Fruit fly (Drosophila melanogaster): ENCODE results near the gene CG43221.

CG43221 gene

DNA sequence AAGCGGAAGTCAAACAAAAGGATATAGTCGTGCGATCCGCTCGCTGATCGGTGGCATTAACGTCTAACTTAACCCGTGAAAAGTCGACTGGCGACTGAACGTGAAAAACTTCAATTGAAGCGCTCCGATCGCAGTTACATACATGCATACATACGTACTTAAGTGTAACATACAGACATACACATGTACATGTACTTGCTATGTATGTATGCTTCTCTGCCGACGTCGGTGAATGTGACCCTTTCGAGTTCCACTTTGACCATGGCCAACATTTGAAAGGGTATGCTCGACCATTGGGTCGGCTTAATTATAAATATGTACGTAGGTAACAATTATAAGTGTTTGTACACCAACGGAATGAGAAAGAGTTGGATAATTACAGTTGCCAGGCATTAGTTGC, 11.6 kb downstream of the CG43221 start, which contains the start of gene qua:
qua (minus strand) TSS at position 101 of the 400 bp plus-strand sequence.
- TF ChIP-seq pan (optimal IDR thresholded peaks at IDR 0.05) (peak; percentile 47), EcR (GFP tag; optimal IDR thresholded peaks at IDR 0.05) (no peak)

DNA sequence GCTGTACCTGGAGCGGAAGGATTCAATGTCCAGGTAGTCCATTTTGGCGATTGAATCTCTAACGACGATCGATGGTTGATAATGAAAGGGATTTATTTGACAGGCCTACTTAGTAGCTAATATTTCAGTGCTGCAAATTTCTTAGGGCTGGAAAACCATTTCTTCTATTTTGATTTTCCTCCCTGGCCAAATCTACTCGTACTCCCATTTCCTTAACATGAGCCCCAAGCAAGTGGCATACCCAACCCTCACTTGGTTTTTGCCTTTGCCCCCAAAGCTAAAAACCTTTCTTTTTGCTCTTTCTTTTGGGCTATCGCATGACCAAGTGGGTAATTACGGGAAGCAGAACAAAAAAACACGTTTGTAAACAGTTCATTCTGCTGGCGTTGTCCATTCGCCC, 13.2 kb downstream of the CG43221 start, which contains the start of gene CG15142:
CG15142 (minus strand) TSS at position 101 of the 400 bp plus-strand sequence.
- TF ChIP-seq CG8478 (optimal IDR thresholded peaks at IDR 0.05): no peak
- TF ChIP-seq usp (GFP tag; optimal IDR thresholded peaks at IDR 0.05): no peak
- TF ChIP-seq EcR (GFP tag; optimal IDR thresholded peaks at IDR 0.05): no peak
- TF ChIP-seq Dll (optimal IDR thresholded peaks at IDR 0.05): no peak
- TF ChIP-seq psq (optimal IDR thresholded peaks at IDR 0.05): no peak
- no peak for TF ChIP-seq pan (optimal IDR thresholded peaks at IDR 0.05)

DNA sequence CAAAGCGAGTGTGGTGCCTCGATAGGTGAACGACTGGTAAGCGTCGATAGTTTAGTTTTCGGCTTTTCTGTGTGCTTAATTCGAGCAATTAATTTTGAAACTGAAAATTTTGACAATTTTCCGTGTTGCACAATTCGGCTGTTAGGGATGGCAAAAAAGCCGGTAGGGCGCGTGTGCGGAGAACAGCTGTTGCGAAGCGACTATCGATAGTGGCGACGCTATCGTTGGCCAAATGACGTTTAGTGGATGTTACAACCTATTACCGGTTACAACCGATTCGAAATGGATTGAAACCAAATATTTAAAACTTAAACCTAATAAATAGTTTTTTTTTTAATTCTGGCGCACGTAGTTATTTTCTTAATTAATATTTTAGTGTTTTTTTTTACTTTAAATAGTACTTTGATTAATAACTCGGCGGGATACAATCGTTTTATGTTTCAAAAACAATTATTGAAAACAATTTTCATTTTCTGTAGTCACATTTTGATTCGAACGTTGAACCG, 15.4 kb downstream of the CG43221 start, which contains the start of the genes mEFTs and Dhc36C:
mEFTs (minus strand) TSS at position 161 of the 506 bp plus-strand sequence.
Dhc36C (plus strand) TSS at position 456 of the 506 bp plus-strand sequence.
- no peak for TF ChIP-seq usp (GFP tag; optimal IDR thresholded peaks at IDR 0.05)

DNA sequence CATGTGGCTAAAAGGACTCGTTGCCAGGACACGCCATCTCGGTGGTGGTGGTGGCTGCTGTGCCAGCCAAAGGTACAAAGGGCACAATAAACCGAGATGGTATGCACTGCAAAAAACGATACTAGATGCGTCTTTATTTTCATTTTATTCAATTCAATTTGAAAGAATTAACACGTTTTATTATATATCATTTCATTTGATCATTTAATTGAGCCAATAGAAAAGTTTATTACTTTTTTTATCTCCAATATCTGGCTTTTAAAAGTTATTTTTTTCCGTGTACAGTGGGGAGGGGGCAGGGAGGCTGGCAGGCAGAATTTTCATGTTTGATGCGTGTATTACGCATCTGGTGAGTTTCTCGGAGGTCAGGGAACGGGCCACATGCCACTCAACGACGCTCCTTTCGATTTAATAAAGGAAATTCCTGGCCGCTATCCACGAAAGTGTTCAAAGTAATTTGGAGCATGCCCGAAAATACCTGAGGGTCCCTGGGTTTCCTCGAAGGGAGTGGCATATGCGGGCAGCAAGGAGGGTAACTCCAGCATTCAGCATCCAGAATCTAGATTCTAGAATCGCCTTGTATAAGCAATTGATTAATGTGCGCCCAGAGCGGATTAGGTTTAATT, 28.6 kb downstream of the CG43221 start:
- TF ChIP-seq CG8478 (optimal IDR thresholded peaks at IDR 0.05): no peak
- TF ChIP-seq psq (optimal IDR thresholded peaks at IDR 0.05): no peak
- no peak for TF ChIP-seq Dll (optimal IDR thresholded peaks at IDR 0.05)
- TF ChIP-seq EcR (GFP tag; optimal IDR thresholded peaks at IDR 0.05): no peak
- TF ChIP-seq usp (GFP tag; optimal IDR thresholded peaks at IDR 0.05): no peak
- no peak for TF ChIP-seq pan (optimal IDR thresholded peaks at IDR 0.05)

DNA sequence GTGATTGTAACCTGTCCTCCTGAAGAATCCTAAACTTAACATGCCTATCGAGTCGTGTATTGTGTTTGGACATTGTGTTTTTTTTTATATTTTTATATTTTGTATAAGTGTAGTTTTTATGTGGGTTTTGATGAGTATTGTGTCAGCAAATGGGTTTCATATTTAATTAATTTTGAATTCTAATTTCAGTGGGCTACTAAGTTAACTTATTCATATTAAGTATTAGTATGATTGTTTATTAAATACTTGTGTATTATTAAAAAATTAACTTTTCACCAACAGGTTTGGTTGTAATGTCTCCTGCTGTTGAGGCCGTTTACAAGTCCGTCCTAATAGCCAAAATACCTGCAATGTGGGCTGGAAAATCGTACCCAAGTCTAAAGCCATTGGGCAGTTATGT, 38.9 kb downstream of the CG43221 start, which contains the start of gene CG15143:
CG15143 (minus strand) TSS at position 101 of the 400 bp plus-strand sequence.
- TF ChIP-seq CG8478 (optimal IDR thresholded peaks at IDR 0.05) (no peak), Dll (optimal IDR thresholded peaks at IDR 0.05) (no peak), usp (GFP tag; optimal IDR thresholded peaks at IDR 0.05) (no peak), psq (optimal IDR thresholded peaks at IDR 0.05) (no peak), pan (optimal IDR thresholded peaks at IDR 0.05) (no peak), EcR (GFP tag; optimal IDR thresholded peaks at IDR 0.05) (no peak)

DNA sequence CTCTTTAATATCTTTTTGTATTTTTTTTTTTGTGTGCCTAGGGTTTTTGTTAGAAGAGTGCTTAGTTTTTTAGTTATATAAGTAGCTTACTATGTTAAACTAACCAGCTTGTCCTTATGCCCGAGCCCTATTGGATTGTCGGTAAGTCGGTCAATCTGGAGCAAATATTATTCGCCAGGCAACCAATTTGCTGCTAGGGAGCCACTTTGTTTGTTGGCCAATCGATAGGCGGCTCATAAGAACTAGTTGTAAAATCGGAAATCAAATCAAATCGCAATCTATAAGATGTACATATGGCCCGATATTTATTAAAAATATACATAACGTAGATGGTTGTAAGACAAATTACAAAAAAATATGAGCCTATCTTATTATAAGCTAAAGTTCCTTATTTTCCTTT, 43.5 kb downstream of the CG43221 start, which contains the start of gene CG15144:
CG15144 (minus strand) TSS at position 101 of the 400 bp plus-strand sequence.
- TF ChIP-seq usp (GFP tag; optimal IDR thresholded peaks at IDR 0.05) (no peak), psq (optimal IDR thresholded peaks at IDR 0.05) (no peak), Dll (optimal IDR thresholded peaks at IDR 0.05) (no peak), pan (optimal IDR thresholded peaks at IDR 0.05) (no peak), CG8478 (optimal IDR thresholded peaks at IDR 0.05) (no peak), EcR (GFP tag; optimal IDR thresholded peaks at IDR 0.05) (no peak)

DNA sequence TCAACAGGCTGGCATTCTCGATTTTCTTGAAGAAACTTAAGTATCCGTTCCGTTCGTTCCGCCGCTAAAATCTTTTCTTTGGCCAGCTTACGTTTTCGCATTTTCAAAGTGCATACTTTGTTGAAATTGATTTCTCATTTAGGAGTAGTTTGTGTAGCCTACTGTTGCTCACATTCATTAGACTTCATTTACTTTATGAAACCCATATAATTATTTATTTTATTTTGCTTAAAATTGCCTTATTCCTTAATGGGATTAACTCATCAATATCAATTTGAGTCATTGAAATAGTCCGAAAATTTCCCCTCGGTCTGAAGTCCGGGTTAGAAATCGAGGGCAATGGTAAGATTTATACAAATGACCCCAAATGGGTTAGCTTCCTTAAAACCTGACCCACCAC, 46.6 kb downstream of the CG43221 start, which contains the start of gene CG15145:
CG15145 (minus strand) TSS at position 101 of the 400 bp plus-strand sequence.
- TF ChIP-seq CG8478 (optimal IDR thresholded peaks at IDR 0.05): no peak
- no peak for TF ChIP-seq Dll (optimal IDR thresholded peaks at IDR 0.05)
- TF ChIP-seq usp (GFP tag; optimal IDR thresholded peaks at IDR 0.05): no peak
- no peak for TF ChIP-seq EcR (GFP tag; optimal IDR thresholded peaks at IDR 0.05)
- TF ChIP-seq pan (optimal IDR thresholded peaks at IDR 0.05): no peak
- no peak for TF ChIP-seq psq (optimal IDR thresholded peaks at IDR 0.05)

DNA sequence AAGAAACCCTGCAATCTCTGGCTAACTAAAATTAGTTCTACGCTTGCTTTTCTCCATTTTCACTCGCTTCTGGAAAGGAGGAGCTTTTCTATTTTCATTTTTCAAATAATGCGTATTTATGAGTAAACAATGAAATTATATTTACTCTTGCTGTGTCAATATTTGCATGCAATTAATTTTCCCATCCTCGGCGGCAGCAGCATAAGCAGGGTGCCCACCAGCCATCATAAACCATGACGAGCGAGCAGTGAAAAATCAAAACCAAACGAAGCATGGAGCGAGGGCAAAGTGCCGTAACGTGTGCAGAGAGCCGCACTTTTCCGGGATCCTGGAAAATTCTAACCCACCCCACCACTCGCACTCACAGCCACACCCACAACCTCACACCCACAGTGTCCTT, 48.2 kb downstream of the CG43221 start:
- no peak for TF ChIP-seq psq (optimal IDR thresholded peaks at IDR 0.05)
- TF ChIP-seq Dll (optimal IDR thresholded peaks at IDR 0.05): no peak
- TF ChIP-seq EcR (GFP tag; optimal IDR thresholded peaks at IDR 0.05): no peak
- no peak for TF ChIP-seq usp (GFP tag; optimal IDR thresholded peaks at IDR 0.05)
- no peak for TF ChIP-seq pan (optimal IDR thresholded peaks at IDR 0.05)
- TF ChIP-seq CG8478 (optimal IDR thresholded peaks at IDR 0.05): no peak

Measured in whole organism.